Worm (Caenorhabditis elegans) whole organism, L4 larva: Measurements from ENCODE around the gene ZK1055.4.

Experiments used
- F10B5.3 ChIP-seq: sonication (generic microtip); optimal IDR thresholded peaks from 2 replicates; lab custom pipeline; 2016; ENCODE audit warnings: mild to moderate bottlenecking, missing genetic modification characterization, missing compliant biosample characterization
- F49E8.2 ChIP-seq: sonication (generic microtip); optimal IDR thresholded peaks from 2 replicates; lab custom pipeline; 2016; ENCODE audit warnings: missing compliant biosample characterization, mild to moderate bottlenecking, missing genetic modification characterization, borderline replicate concordance
- R02D3.7 ChIP-seq: fragments of 150-350 bp; sonication (generic microtip); optimal IDR thresholded peaks from 3 replicates; lab custom pipeline; 2014; ENCODE audit warnings: missing biosample characterization, missing genetic modification characterization
- T26A8.4 ChIP-seq: fragments of 200-800 bp; sonication (Bioruptor generic); IDR thresholded peaks from 2 replicates; pipeline ENCODE4 v1.3.6; 2022; ENCODE audit warnings: missing genetic modification characterization, missing compliant biosample characterization
- ZK337.2 ChIP-seq: fragments of 200-800 bp; sonication (Bioruptor generic); IDR thresholded peaks from 2 replicates; pipeline ENCODE4 v1.3.6; 2022; ENCODE audit warnings: missing genetic modification reagents, missing genetic modification characterization, missing compliant biosample characterization
- aha-1 ChIP-seq: fragments of 150-350 bp; peaks from one replicate; lab custom pipeline; 2014; ENCODE audit warnings: missing biosample characterization, missing genetic modification characterization
- ama-1 ChIP-seq: fragments of 150-350 bp; optimal IDR thresholded peaks from 2 replicates; lab custom pipeline; 2014; ENCODE audit warnings: inconsistent platforms, mixed read lengths
- ceh-20 ChIP-seq: fragments of 200-800 bp; sonication (Bioruptor generic); IDR thresholded peaks from 2 replicates; pipeline ENCODE4 v1.3.6; 2022; ENCODE audit warnings: missing genetic modification reagents, missing genetic modification characterization, missing compliant biosample characterization
- ceh-28 ChIP-seq: fragments of 150-350 bp; optimal IDR thresholded peaks from 2 replicates; lab custom pipeline; 2014; ENCODE audit warnings: missing biosample characterization, missing genetic modification reagents, missing genetic modification characterization
- ceh-32 ChIP-seq: sonication (generic microtip); optimal IDR thresholded peaks from 2 replicates; lab custom pipeline; 2016; ENCODE audit warnings: mild to moderate bottlenecking, missing genetic modification characterization, missing compliant biosample characterization; ENCODE audit not compliant: poor library complexity
- ceh-62 ChIP-seq: sonication (generic microtip); optimal IDR thresholded peaks from 2 replicates; lab custom pipeline; 2017; ENCODE audit warnings: missing biosample characterization, missing genetic modification characterization
- ces-1 ChIP-seq: fragments of 150-350 bp; sonication (generic microtip); optimal IDR thresholded peaks from 4 replicates; lab custom pipeline; 2014; ENCODE audit warnings: missing biosample characterization, missing genetic modification reagents, missing genetic modification characterization
- daf-12 ChIP-seq: fragments of 150-350 bp; optimal IDR thresholded peaks from 2 replicates; lab custom pipeline; 2014; ENCODE audit warnings: missing biosample characterization, missing genetic modification reagents, missing genetic modification characterization
- daf-19 ChIP-seq: fragments of 200-800 bp; sonication (Bioruptor generic); conservative IDR thresholded peaks from 2 replicates; pipeline ENCODE4 v1.3.6; 2022; ENCODE audit warnings: missing genetic modification characterization, missing compliant biosample characterization
- dmd-6 ChIP-seq: fragments of 200-800 bp; sonication (Bioruptor generic); IDR thresholded peaks from 2 replicates; pipeline ENCODE4 v1.3.6; 2022; ENCODE audit warnings: missing genetic modification reagents, missing genetic modification characterization, missing compliant biosample characterization
- dve-1 ChIP-seq: sonication (generic microtip); optimal IDR thresholded peaks from 2 replicates; lab custom pipeline; 2017; ENCODE audit warnings: antibody characterized with exemption, mild to moderate bottlenecking, missing genetic modification characterization, missing compliant biosample characterization; ENCODE audit not compliant: insufficient read depth
- egl-27 ChIP-seq: sonication (generic microtip); optimal IDR thresholded peaks from 3 replicates; lab custom pipeline; 2017; ENCODE audit warnings: missing biosample characterization, missing genetic modification reagents, missing genetic modification characterization
- egl-43 ChIP-seq: fragments of 200-800 bp; sonication (Bioruptor generic); IDR thresholded peaks from 2 replicates; pipeline ENCODE4 v1.3.6; 2022; ENCODE audit warnings: missing genetic modification reagents, missing genetic modification characterization, missing compliant biosample characterization
- hif-1 ChIP-seq, 2 experiments: sonication (generic microtip); optimal IDR thresholded peaks; 2 replicates each; lab custom pipeline; 2016 to 2017; ENCODE audit warnings: missing compliant biosample characterization in 2 of 2, missing genetic modification characterization in 2 of 2, missing genetic modification reagents in 2 of 2, missing genotype in 2 of 2, mild to moderate bottlenecking in 1 of 2
- hlh-30 ChIP-seq: sonication (generic microtip); optimal IDR thresholded peaks from 2 replicates; lab custom pipeline; 2017; ENCODE audit warnings: antibody characterized with exemption, mild to moderate bottlenecking, missing genetic modification characterization, missing compliant biosample characterization; ENCODE audit not compliant: insufficient read depth
- hmg-1.1 ChIP-seq: fragments of 200-800 bp; sonication (Bioruptor generic); IDR thresholded peaks from 2 replicates; pipeline ENCODE4 v1.3.6; 2022; ENCODE audit warnings: missing genetic modification reagents, missing genetic modification characterization, missing compliant biosample characterization
- lim-7 ChIP-seq: fragments of 200-800 bp; sonication (Bioruptor generic); IDR thresholded peaks from 2 replicates; pipeline ENCODE4 v1.3.6; 2022; ENCODE audit warnings: missing genetic modification characterization, missing compliant biosample characterization
- lin-15B ChIP-seq: fragments of 150-350 bp; sonication (generic microtip); optimal IDR thresholded peaks from 3 replicates; lab custom pipeline; 2014; ENCODE audit warnings: missing biosample characterization, missing genetic modification characterization
- lin-39 ChIP-seq: fragments of 150-350 bp; optimal IDR thresholded peaks from 2 replicates; lab custom pipeline; 2014; ENCODE audit warnings: missing biosample characterization, missing genetic modification reagents, missing genetic modification characterization
- lsy-2 ChIP-seq, 2 experiments: fragments of 150-350 bp in 1 of 2; sonication (generic microtip) in 1 of 2; optimal IDR thresholded peaks; 2 replicates each; lab custom pipeline; 2014 to 2017; ENCODE audit warnings: missing biosample characterization in 2 of 2, missing genetic modification characterization in 2 of 2
- madf-5 ChIP-seq, 2 experiments: fragments of 200-800 bp; sonication (Bioruptor generic); IDR thresholded peaks; 2 replicates each; pipeline ENCODE4 v1.3.6; 2022; ENCODE audit warnings: missing compliant biosample characterization in 2 of 2, missing genetic modification characterization in 2 of 2
- madf-9 ChIP-seq: fragments of 200-800 bp; sonication (Bioruptor generic); conservative IDR thresholded peaks from 2 replicates; pipeline ENCODE4 v1.3.6; 2022; ENCODE audit warnings: missing genetic modification reagents, missing genetic modification characterization, missing compliant biosample characterization
- mdl-1 ChIP-seq, 2 experiments: fragments of 150-350 bp in 1 of 2; sonication (generic microtip) in 1 of 2; optimal IDR thresholded peaks; 2 replicates each; lab custom pipeline; 2014 to 2017; ENCODE audit warnings: missing biosample characterization in 2 of 2, missing genetic modification characterization in 2 of 2
- mep-1 ChIP-seq: fragments of 150-350 bp; sonication (generic microtip); optimal IDR thresholded peaks from 3 replicates; lab custom pipeline; 2014; ENCODE audit warnings: missing biosample characterization, missing genetic modification characterization
- nhr-11 ChIP-seq: fragments of 150-350 bp; optimal IDR thresholded peaks from 2 replicates; lab custom pipeline; 2014; ENCODE audit warnings: missing biosample characterization, missing genetic modification characterization
- nhr-111 ChIP-seq: fragments of 200-800 bp; sonication (Bioruptor generic); optimal IDR thresholded peaks from 2 replicates; lab custom pipeline; 2018; ENCODE audit warnings: mild to moderate bottlenecking, missing genetic modification characterization, missing compliant biosample characterization
- nhr-25 ChIP-seq: sonication (generic microtip); optimal IDR thresholded peaks from 2 replicates; lab custom pipeline; 2017; ENCODE audit warnings: missing genetic modification characterization, mild to moderate bottlenecking, missing compliant biosample characterization, antibody characterized with exemption, moderate library complexity, borderline replicate concordance; ENCODE audit not compliant: insufficient read depth
- nhr-77 ChIP-seq: fragments of 150-350 bp; optimal IDR thresholded peaks from 2 replicates; lab custom pipeline; 2014; ENCODE audit warnings: missing biosample characterization, missing genetic modification characterization
- pha-4 ChIP-seq, 2 experiments: fragments of 150-350 bp in 1 of 2; fragments of 200-800 bp in 1 of 2; sonication (Bioruptor generic) in 1 of 2; IDR thresholded peaks in 1 of 2; optimal IDR thresholded peaks in 1 of 2; 2 replicates each; pipeline versions ENCODE4 v1.3.6 to Lab custom; 2014 to 2022; ENCODE audit warnings: missing genetic modification characterization in 2 of 2, missing genetic modification reagents in 2 of 2, missing biosample characterization in 1 of 2, missing compliant biosample characterization in 1 of 2
- pqm-1 ChIP-seq: sonication (generic microtip); optimal IDR thresholded peaks from 2 replicates; lab custom pipeline; 2017; ENCODE audit warnings: missing biosample characterization, missing genetic modification characterization
- rbr-2 ChIP-seq: sonication (generic microtip); optimal IDR thresholded peaks from 2 replicates; lab custom pipeline; 2016; ENCODE audit warnings: missing genotype, missing genetic modification characterization, missing compliant biosample characterization
- sdz-12 ChIP-seq: fragments of 200-800 bp; sonication (Bioruptor generic); optimal IDR thresholded peaks from 2 replicates; lab custom pipeline; 2018; ENCODE audit warnings: mild to moderate bottlenecking, missing genetic modification characterization, missing compliant biosample characterization
- set-16 ChIP-seq: fragments of 200-800 bp; sonication (Bioruptor generic); IDR thresholded peaks from 2 replicates; pipeline ENCODE4 v1.3.6; 2022; ENCODE audit warnings: missing genetic modification reagents, missing genetic modification characterization, missing compliant biosample characterization
- skn-1 ChIP-seq: fragments of 150-350 bp; optimal IDR thresholded peaks from 2 replicates; lab custom pipeline; 2014; ENCODE audit warnings: missing biosample characterization, missing genetic modification characterization
- unc-62 ChIP-seq, 3 experiments: fragments of 150-350 bp in 1 of 3; sonication (generic microtip); optimal IDR thresholded peaks in 2 of 3; peaks in 1 of 3; 1 replicate in 1 of 3; 2 replicates in 2 of 3; lab custom pipeline; 2014 to 2017; ENCODE audit warnings: missing biosample characterization in 3 of 3, missing genetic modification characterization in 3 of 3, missing genetic modification reagents in 3 of 3, missing genotype in 1 of 3
- zip-11 ChIP-seq: fragments of 200-800 bp; sonication (Bioruptor generic); IDR thresholded peaks from 2 replicates; pipeline ENCODE4 v1.3.6; 2022; ENCODE audit warnings: missing genetic modification characterization, missing compliant biosample characterization

Gene ZK1055.4

DNA sequence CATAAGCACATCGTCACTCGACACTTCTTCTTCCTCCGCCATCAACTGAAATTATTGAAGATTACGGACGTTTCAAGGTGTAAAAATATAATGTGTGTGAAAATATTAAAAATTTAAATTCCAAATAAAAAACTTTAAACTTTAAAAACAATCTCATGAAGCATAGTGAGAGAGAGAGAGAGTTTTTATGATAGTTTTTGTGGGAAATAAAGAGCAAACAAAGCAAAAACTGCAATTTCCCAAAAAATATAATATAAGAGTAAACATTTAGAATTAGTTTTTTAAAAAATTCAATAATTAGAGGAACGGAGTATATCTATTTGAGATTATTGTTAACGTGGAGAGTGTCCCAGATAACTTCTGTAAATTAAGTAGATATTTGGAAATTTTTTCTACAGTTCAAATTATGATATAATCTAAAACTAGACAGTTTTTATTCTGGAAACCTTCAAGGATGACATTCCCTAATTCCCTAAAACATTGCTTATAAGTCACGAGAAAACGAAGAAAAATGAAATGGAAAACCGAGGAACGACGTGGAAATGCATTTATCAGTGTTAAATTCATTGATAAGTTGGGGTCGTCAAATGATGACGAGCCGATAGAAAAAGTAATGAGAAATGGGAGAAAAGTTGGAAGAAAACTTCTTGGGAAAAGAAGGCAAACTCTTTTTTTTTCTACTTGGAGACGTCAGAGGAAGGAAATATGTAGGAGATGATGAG is 35.3 kb upstream of the ZK1055.4 start, which contains the start of gene dre-1 (continued):
- no peak for TF ChIP-seq ceh-28 (tag; lab: Kevin White, UChicago)
- TF ChIP-seq mep-1 (tag; lab: Kevin White, UChicago), result no peak
- TF ChIP-seq madf-9, result no peak
- TF ChIP-seq mdl-1 (tag; optimal IDR thresholded peaks at IDR 0.05; lab: Kevin White, UChicago), result no peak
- TF ChIP-seq nhr-111 (GFP tag; lab: Kevin White, UChicago), result no peak
- peak; percentile 62 for TF ChIP-seq dve-1
- no peak for TF ChIP-seq F49E8.2 (tag; lab: Kevin White, UChicago)
- no peak for TF ChIP-seq madf-5 (GFP tag; IDR thresholded peaks at IDR 0.05; lab: Robert Waterston, UW)
- TF ChIP-seq nhr-11 (tag; lab: Kevin White, UChicago), result no peak
- TF ChIP-seq ceh-20 (GFP tag; lab: Robert Waterston, UW), result no peak
- no peak for TF ChIP-seq lsy-2 (tag; optimal IDR thresholded peaks at IDR 0.05; lab: Kevin White, UChicago)
- TF ChIP-seq F10B5.3, result no peak
- TF ChIP-seq hif-1 (tag; optimal IDR thresholded peaks at IDR 0.05; lab: Kevin White, UChicago), result no peak
- no peak for TF ChIP-seq T26A8.4 (GFP tag; lab: Robert Waterston, UW)
- peak; percentile 71 for TF ChIP-seq aha-1 (tag; lab: Kevin White, UChicago)
- TF ChIP-seq lim-7, result no peak

DNA sequence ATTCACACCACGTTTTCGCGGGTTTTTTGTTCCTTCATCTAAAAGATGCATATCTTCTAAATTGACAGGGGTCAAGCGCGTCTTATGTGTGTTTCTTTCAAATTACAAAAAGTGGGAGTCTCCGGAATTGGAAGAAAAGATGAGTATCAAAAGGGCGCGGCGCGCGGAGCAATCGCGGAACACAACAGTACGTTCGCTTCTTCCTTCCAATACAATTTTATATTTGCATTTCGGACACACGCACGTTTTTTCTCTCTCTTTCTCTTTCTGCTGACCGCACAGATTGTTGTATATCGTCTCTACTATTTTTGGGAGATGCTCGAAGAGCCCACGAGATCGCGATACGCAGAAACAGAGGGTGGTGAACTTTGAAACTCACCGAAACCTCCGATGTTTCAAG is 33.6 kb upstream of the ZK1055.4 start:
- no peak for TF ChIP-seq lin-39
- no peak for TF ChIP-seq egl-27 (tag; lab: Kevin White, UChicago)
- TF ChIP-seq rbr-2, result no peak
- peak; percentile 22 for TF ChIP-seq dve-1
- TF ChIP-seq skn-1, result no peak
- TF ChIP-seq ceh-32 (tag; lab: Kevin White, UChicago), result no peak
- no peak for TF ChIP-seq zip-11
- TF ChIP-seq nhr-77, result no peak
- no peak for TF ChIP-seq egl-43 (GFP tag; lab: Robert Waterston, UW)
- TF ChIP-seq unc-62 (GFP tag; optimal IDR thresholded peaks at IDR 0.05 in 1 of 2; lab: Kevin White, UChicago), result peak in 1 of 2 experiments; percentile 95
- no peak for TF ChIP-seq unc-62 (tag; optimal IDR thresholded peaks at IDR 0.05; lab: Kevin White, UChicago)
- no peak for TF ChIP-seq set-16 (GFP tag; lab: Robert Waterston, UW)
- no peak for TF ChIP-seq hlh-30 (tag; lab: Kevin White, UChicago)
- no peak for TF ChIP-seq lin-15B
- TF ChIP-seq ceh-62 (tag; lab: Kevin White, UChicago), result no peak
- no peak for TF ChIP-seq pqm-1 (tag; lab: Kevin White, UChicago)
- TF ChIP-seq R02D3.7 (tag; lab: Kevin White, UChicago), result no peak
- peak; percentile 37 for TF ChIP-seq aha-1 (tag; lab: Kevin White, UChicago)
- no peak for TF ChIP-seq dmd-6 (GFP tag; lab: Robert Waterston, UW)
- no peak for TF ChIP-seq nhr-25 (tag; lab: Kevin White, UChicago)
- no peak for TF ChIP-seq hmg-1.1
- no peak for TF ChIP-seq pha-4 (GFP tag; IDR thresholded peaks at IDR 0.05; lab: Robert Waterston, UW)
- TF ChIP-seq pha-4 (tag; optimal IDR thresholded peaks at IDR 0.05; lab: Kevin White, UChicago), result no peak
- no peak for TF ChIP-seq ZK337.2 (GFP tag; lab: Robert Waterston, UW)
- TF ChIP-seq ama-1 (lab: Kevin White, UChicago), result no peak
- TF ChIP-seq daf-12 (tag; lab: Kevin White, UChicago), result no peak
- no peak for TF ChIP-seq ceh-28 (tag; lab: Kevin White, UChicago)
- TF ChIP-seq sdz-12, result no peak
- no peak for TF ChIP-seq lim-7
- TF ChIP-seq ces-1 (GFP tag; lab: Kevin White, UChicago), result no peak
- TF ChIP-seq daf-19, result no peak
- TF ChIP-seq mdl-1 (tag; optimal IDR thresholded peaks at IDR 0.05; lab: Kevin White, UChicago), result peak in 1 of 2 experiments; percentile 8
